Worm (Caenorhabditis elegans) whole organism, late embryonic: ENCODE results near the gene mpc-1.

Experiments
- ama-1 ChIP-seq: fragments of 150-350 bp; optimal IDR thresholded peaks from 2 replicates; lab custom pipeline; 2014
- hlh-8 ChIP-seq: sonication (generic microtip); optimal IDR thresholded peaks from 2 replicates; lab custom pipeline; 2016; ENCODE audit warnings: missing genotype, missing genetic modification characterization, missing compliant biosample characterization
- tbx-2 ChIP-seq: sonication (generic microtip); optimal IDR thresholded peaks from 2 replicates; lab custom pipeline; 2016; ENCODE audit warnings: missing genetic modification characterization, missing compliant biosample characterization
- tbx-7 ChIP-seq: sonication (generic microtip); optimal IDR thresholded peaks from 2 replicates; lab custom pipeline; 2016; ENCODE audit warnings: missing genotype, missing genetic modification characterization, missing compliant biosample characterization

- no peak for TF ChIP-seq ama-1 (lab: Kevin White, UChicago)
- TF ChIP-seq tbx-7 (tag; lab: Kevin White, UChicago), result no peak
- no peak for TF ChIP-seq hlh-8 (tag; lab: Kevin White, UChicago)
- no peak for TF ChIP-seq tbx-2 (tag; lab: Kevin White, UChicago)
These were observed 22.8 kb upstream of the mpc-1 start for ce11 chrIII:4390421-4390820.
